Fruit fly (Drosophila melanogaster) whole organism, wandering third instar larva: ENCODE results near the gene CG10616.
A peak's percentile ranks its signal among the peaks of the same experiment; 100 is the strongest.

Experiments used
- CG32264 ChIP-seq: fragments of 200-800 bp; sonication (Bioruptor generic); optimal IDR thresholded peaks from 2 replicates; lab custom pipeline; 2016; ENCODE audit warnings: missing biosample characterization, missing genetic modification characterization
- CG9705 ChIP-seq: fragments of 200-800 bp; sonication (Bioruptor generic); optimal IDR thresholded peaks from 2 replicates; lab custom pipeline; 2018; ENCODE audit warnings: missing biosample characterization, mild to moderate bottlenecking, missing genetic modification characterization
- Mio ChIP-seq: sonication (Bioruptor generic); optimal IDR thresholded peaks from 2 replicates; lab custom pipeline; 2016; ENCODE audit warnings: missing biosample characterization, missing genetic modification characterization
- OdsH ChIP-seq: fragments of 200-800 bp; sonication (Bioruptor generic); optimal IDR thresholded peaks from 2 replicates; lab custom pipeline; 2016; ENCODE audit warnings: missing biosample characterization, mild to moderate bottlenecking, missing genetic modification characterization
- Vsx2 ChIP-seq: fragments of 200-300, 225-300 bp; sonication (Bioruptor generic); optimal IDR thresholded peaks from 2 replicates; lab custom pipeline; 2018; ENCODE audit warnings: missing biosample characterization, missing genetic modification characterization; ENCODE audit not compliant: partially characterized antibody
- br ChIP-seq: fragments of 200-800 bp; sonication (Bioruptor generic); optimal IDR thresholded peaks from 2 replicates; lab custom pipeline; 2016; ENCODE audit warnings: missing biosample characterization, missing genetic modification characterization
- dsf ChIP-seq: sonication (Bioruptor generic); optimal IDR thresholded peaks from 2 replicates; lab custom pipeline; 2016; ENCODE audit warnings: missing biosample characterization, missing genetic modification characterization, borderline replicate concordance
- fru ChIP-seq: fragments of 200-800 bp; sonication (Bioruptor generic); optimal IDR thresholded peaks from 3 replicates; lab custom pipeline; 2016; ENCODE audit warnings: missing biosample characterization, mild to moderate bottlenecking, missing genetic modification characterization
- h ChIP-seq: fragments of 200-800 bp; sonication (Bioruptor generic); optimal IDR thresholded peaks from 3 replicates; lab custom pipeline; 2016; ENCODE audit warnings: missing biosample characterization, mild to moderate bottlenecking, missing genetic modification characterization
- pan ChIP-seq: fragments of >200 bp; optimal IDR thresholded peaks from 2 replicates; lab custom pipeline; 2017
- usp ChIP-seq: fragments of >200 bp; optimal IDR thresholded peaks from 2 replicates; lab custom pipeline; 2017; ENCODE audit warnings: missing biosample characterization, missing genetic modification characterization

dm6 chr3L:12465229-12465628 lies 6.3 kb upstream of the CG10616 start:
- TF ChIP-seq Vsx2 (no peak), OdsH (GFP tag; lab: Kevin White, UChicago) (no peak), pan (lab: Kevin White, UChicago) (no peak), usp (GFP tag; lab: Kevin White, UChicago) (no peak), CG9705 (GFP tag; lab: Kevin White, UChicago) (no peak), fru (GFP tag; lab: Kevin White, UChicago) (peak; percentile 32), br (no peak), CG32264 (GFP tag; lab: Kevin White, UChicago) (no peak), h (no peak), Mio (GFP tag; lab: Kevin White, UChicago) (no peak), dsf (GFP tag; lab: Kevin White, UChicago) (no peak)
